Worm (Caenorhabditis elegans) whole organism, L4 larva: Measurements from ENCODE around the gene nlp-11.

Experiments used
- F37D6.2 ChIP-seq: sonication (generic microtip); optimal IDR thresholded peaks from 2 replicates; lab custom pipeline; 2016; ENCODE audit warnings: mild to moderate bottlenecking, missing genetic modification characterization, missing compliant biosample characterization
- R02D3.7 ChIP-seq: fragments of 150-350 bp; sonication (generic microtip); optimal IDR thresholded peaks from 3 replicates; lab custom pipeline; 2014; ENCODE audit warnings: missing biosample characterization, missing genetic modification characterization
- T20F7.1 ChIP-seq: fragments of 200-800 bp; sonication (Bioruptor generic); optimal IDR thresholded peaks from 2 replicates; lab custom pipeline; 2018; ENCODE audit warnings: mild to moderate bottlenecking, missing genetic modification characterization, missing compliant biosample characterization
- T26A8.4 ChIP-seq: fragments of 200-800 bp; sonication (Bioruptor generic); IDR thresholded peaks from 2 replicates; pipeline ENCODE4 v1.3.6; 2022; ENCODE audit warnings: missing genetic modification characterization, missing compliant biosample characterization
- Y105C5A.15 ChIP-seq: fragments of 200-800 bp; sonication (Bioruptor generic); IDR thresholded peaks from 2 replicates; pipeline ENCODE4 v1.3.6; 2022; ENCODE audit warnings: missing genetic modification characterization, missing compliant biosample characterization
- Y48G9A.11 ChIP-seq: fragments of 200-800 bp; sonication (Bioruptor generic); IDR thresholded peaks from 2 replicates; pipeline ENCODE4 v1.3.6; 2022; ENCODE audit warnings: missing genetic modification reagents, missing genetic modification characterization, missing compliant biosample characterization
- ZK546.5 ChIP-seq, 2 experiments: sonication (generic microtip); optimal IDR thresholded peaks; 2 replicates each; lab custom pipeline; 2017; ENCODE audit warnings: missing biosample characterization in 2 of 2, missing genetic modification characterization in 2 of 2
- aha-1 ChIP-seq: fragments of 150-350 bp; peaks from one replicate; lab custom pipeline; 2014; ENCODE audit warnings: missing biosample characterization, missing genetic modification characterization
- ama-1 ChIP-seq: fragments of 150-350 bp; optimal IDR thresholded peaks from 2 replicates; lab custom pipeline; 2014; ENCODE audit warnings: inconsistent platforms, mixed read lengths
- attf-4 ChIP-seq: sonication (generic microtip); optimal IDR thresholded peaks from 3 replicates; lab custom pipeline; 2017; ENCODE audit warnings: missing biosample characterization, missing genetic modification characterization
- ceh-82 ChIP-seq: sonication (generic microtip); optimal IDR thresholded peaks from 2 replicates; lab custom pipeline; 2017; ENCODE audit warnings: missing biosample characterization, missing genetic modification characterization
- daf-16 ChIP-seq, 3 experiments: sonication (generic microtip); optimal IDR thresholded peaks; 2 replicates each; lab custom pipeline; 2016 to 2017; ENCODE audit warnings: missing genetic modification characterization in 3 of 3, missing genetic modification reagents in 3 of 3, mild to moderate bottlenecking in 2 of 3, missing compliant biosample characterization in 2 of 3, missing biosample characterization in 1 of 3, moderate library complexity in 1 of 3
- daf-8 ChIP-seq: fragments of 200-800 bp; sonication (Bioruptor generic); IDR thresholded peaks from 2 replicates; pipeline ENCODE4 v1.3.6; 2022; ENCODE audit warnings: missing genetic modification characterization, missing compliant biosample characterization
- dmd-6 ChIP-seq: fragments of 200-800 bp; sonication (Bioruptor generic); IDR thresholded peaks from 2 replicates; pipeline ENCODE4 v1.3.6; 2022; ENCODE audit warnings: missing genetic modification reagents, missing genetic modification characterization, missing compliant biosample characterization
- dmd-8 ChIP-seq: fragments of 200-800 bp; sonication (Bioruptor generic); IDR thresholded peaks from 2 replicates; pipeline ENCODE4 v1.3.6; 2022; ENCODE audit warnings: missing genetic modification characterization, missing compliant biosample characterization
- dpl-1 ChIP-seq: fragments of 150-350 bp; optimal IDR thresholded peaks from 2 replicates; lab custom pipeline; 2014; ENCODE audit warnings: missing biosample characterization, missing genetic modification reagents, missing genetic modification characterization
- dve-1 ChIP-seq: sonication (generic microtip); optimal IDR thresholded peaks from 2 replicates; lab custom pipeline; 2017; ENCODE audit warnings: antibody characterized with exemption, mild to moderate bottlenecking, missing genetic modification characterization, missing compliant biosample characterization; ENCODE audit not compliant: insufficient read depth
- fkh-10 ChIP-seq: fragments of 150-350 bp; optimal IDR thresholded peaks from 2 replicates; lab custom pipeline; 2014; ENCODE audit warnings: missing biosample characterization, missing genetic modification reagents, missing genetic modification characterization
- fos-1 ChIP-seq: fragments of 150-350 bp; optimal IDR thresholded peaks from 2 replicates; lab custom pipeline; 2014; ENCODE audit warnings: missing biosample characterization, missing genetic modification characterization
- hif-1 ChIP-seq, 2 experiments: sonication (generic microtip); optimal IDR thresholded peaks; 2 replicates each; lab custom pipeline; 2016 to 2017; ENCODE audit warnings: missing compliant biosample characterization in 2 of 2, missing genetic modification characterization in 2 of 2, missing genetic modification reagents in 2 of 2, missing genotype in 2 of 2, mild to moderate bottlenecking in 1 of 2
- jun-1 ChIP-seq: fragments of 150-350 bp; optimal IDR thresholded peaks from 2 replicates; lab custom pipeline; 2014; ENCODE audit warnings: missing biosample characterization, missing genetic modification reagents, missing genetic modification characterization
- lin-39 ChIP-seq: fragments of 150-350 bp; optimal IDR thresholded peaks from 2 replicates; lab custom pipeline; 2014; ENCODE audit warnings: missing biosample characterization, missing genetic modification reagents, missing genetic modification characterization
- lsy-2 ChIP-seq, 2 experiments: fragments of 150-350 bp in 1 of 2; sonication (generic microtip) in 1 of 2; optimal IDR thresholded peaks; 2 replicates each; lab custom pipeline; 2014 to 2017; ENCODE audit warnings: missing biosample characterization in 2 of 2, missing genetic modification characterization in 2 of 2
- mep-1 ChIP-seq: fragments of 150-350 bp; sonication (generic microtip); optimal IDR thresholded peaks from 3 replicates; lab custom pipeline; 2014; ENCODE audit warnings: missing biosample characterization, missing genetic modification characterization
- mes-2 ChIP-seq: sonication (generic microtip); optimal IDR thresholded peaks from 2 replicates; lab custom pipeline; 2016; ENCODE audit warnings: missing genotype, mild to moderate bottlenecking, missing genetic modification characterization, missing compliant biosample characterization; ENCODE audit not compliant: poor library complexity, severe bottlenecking
- nhr-10 ChIP-seq: fragments of 150-350 bp; optimal IDR thresholded peaks from 2 replicates; lab custom pipeline; 2014; ENCODE audit warnings: missing biosample characterization, missing genetic modification characterization
- nhr-102 ChIP-seq: sonication (generic microtip); optimal IDR thresholded peaks from 2 replicates; lab custom pipeline; 2016; ENCODE audit warnings: mild to moderate bottlenecking, missing genetic modification characterization, moderate library complexity, missing compliant biosample characterization
- nhr-11 ChIP-seq: fragments of 150-350 bp; optimal IDR thresholded peaks from 2 replicates; lab custom pipeline; 2014; ENCODE audit warnings: missing biosample characterization, missing genetic modification characterization
- nhr-28 ChIP-seq: fragments of 150-350 bp; optimal IDR thresholded peaks from 2 replicates; lab custom pipeline; 2014; ENCODE audit warnings: missing biosample characterization, missing genetic modification characterization
- nhr-42 ChIP-seq: fragments of 200-800 bp; sonication (Bioruptor generic); IDR thresholded peaks from 2 replicates; pipeline ENCODE4 v1.3.6; 2022; ENCODE audit warnings: missing genetic modification characterization, missing compliant biosample characterization
- nhr-77 ChIP-seq: fragments of 150-350 bp; optimal IDR thresholded peaks from 2 replicates; lab custom pipeline; 2014; ENCODE audit warnings: missing biosample characterization, missing genetic modification characterization
- pqm-1 ChIP-seq: sonication (generic microtip); optimal IDR thresholded peaks from 2 replicates; lab custom pipeline; 2017; ENCODE audit warnings: missing biosample characterization, missing genetic modification characterization
- rbr-2 ChIP-seq: sonication (generic microtip); optimal IDR thresholded peaks from 2 replicates; lab custom pipeline; 2016; ENCODE audit warnings: missing genotype, missing genetic modification characterization, missing compliant biosample characterization
- sdz-12 ChIP-seq: fragments of 200-800 bp; sonication (Bioruptor generic); optimal IDR thresholded peaks from 2 replicates; lab custom pipeline; 2018; ENCODE audit warnings: mild to moderate bottlenecking, missing genetic modification characterization, missing compliant biosample characterization
- spr-1 ChIP-seq: sonication (generic microtip); optimal IDR thresholded peaks from 2 replicates; lab custom pipeline; 2016; ENCODE audit warnings: mild to moderate bottlenecking, missing genetic modification characterization, missing compliant biosample characterization
- spr-3 ChIP-seq: fragments of 200-800 bp; sonication (Bioruptor generic); optimal IDR thresholded peaks from 2 replicates; lab custom pipeline; 2018; ENCODE audit warnings: mild to moderate bottlenecking, missing genetic modification characterization, missing compliant biosample characterization
- tag-97 ChIP-seq: fragments of 200-800 bp; sonication (Bioruptor generic); IDR thresholded peaks from 2 replicates; pipeline ENCODE4 v1.3.6; 2022; ENCODE audit warnings: missing genetic modification characterization, missing compliant biosample characterization
- tra-1 ChIP-seq: fragments of 200-800 bp; sonication (Bioruptor generic); IDR thresholded peaks from 2 replicates; pipeline ENCODE4 v1.3.6; 2022; ENCODE audit warnings: missing genetic modification reagents, missing genetic modification characterization, missing compliant biosample characterization
- unc-39 ChIP-seq: sonication (generic microtip); optimal IDR thresholded peaks from 2 replicates; lab custom pipeline; 2017; ENCODE audit warnings: missing biosample characterization, missing genetic modification characterization
- unc-62 ChIP-seq, 3 experiments: fragments of 150-350 bp in 1 of 3; sonication (generic microtip); optimal IDR thresholded peaks in 2 of 3; peaks in 1 of 3; 1 replicate in 1 of 3; 2 replicates in 2 of 3; lab custom pipeline; 2014 to 2017; ENCODE audit warnings: missing biosample characterization in 3 of 3, missing genetic modification characterization in 3 of 3, missing genetic modification reagents in 3 of 3, missing genotype in 1 of 3
- zfp-2 ChIP-seq: sonication (generic microtip); optimal IDR thresholded peaks from 2 replicates; lab custom pipeline; 2016; ENCODE audit warnings: mild to moderate bottlenecking, missing genetic modification characterization, missing compliant biosample characterization
- zfp-3 ChIP-seq: fragments of 200-800 bp; sonication (Bioruptor generic); conservative IDR thresholded peaks from 2 replicates; pipeline ENCODE4 v1.3.6; 2022; ENCODE audit warnings: missing genetic modification reagents, missing genetic modification characterization, missing compliant biosample characterization
- zip-11 ChIP-seq: fragments of 200-800 bp; sonication (Bioruptor generic); IDR thresholded peaks from 2 replicates; pipeline ENCODE4 v1.3.6; 2022; ENCODE audit warnings: missing genetic modification characterization, missing compliant biosample characterization
- ztf-7 ChIP-seq: fragments of 150-350 bp; optimal IDR thresholded peaks from 2 replicates; lab custom pipeline; 2014; ENCODE audit warnings: missing biosample characterization, missing genetic modification characterization

Gene nlp-11

DNA sequence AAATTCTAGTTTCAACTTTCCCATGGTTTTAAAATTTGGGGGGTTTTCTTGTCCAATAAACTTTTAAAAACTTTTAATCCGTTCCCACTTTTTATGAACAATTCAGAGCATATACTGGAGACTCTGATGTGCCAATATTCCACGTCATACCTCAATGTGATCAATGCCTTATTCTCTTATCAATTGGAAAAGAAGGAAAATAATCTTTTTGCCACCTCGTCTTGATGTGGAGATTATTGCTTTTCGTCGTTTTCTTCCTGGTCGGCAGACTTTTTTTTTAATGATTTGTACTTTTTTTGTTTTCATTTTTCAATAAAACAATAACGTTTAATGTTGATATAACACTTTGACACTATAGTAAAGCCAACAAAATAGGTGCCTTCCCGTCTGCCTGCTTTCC, 14.3 kb downstream of the nlp-11 start:
- TF ChIP-seq fos-1 (no peak), pqm-1 (tag; lab: Kevin White, UChicago) (peak; percentile 90), attf-4 (no peak), nhr-77 (tag; lab: Kevin White, UChicago) (peak; percentile 7), nhr-28 (peak; percentile 5), dve-1 (tag; lab: Kevin White, UChicago) (peak; percentile 56), tag-97 (GFP tag; lab: Robert Waterston, UW) (no peak), daf-16 (GFP tag; optimal IDR thresholded peaks at IDR 0.05; lab: Kevin White, UChicago) (no peak), daf-16 (tag; optimal IDR thresholded peaks at IDR 0.05; lab: Kevin White, UChicago) (peak; percentile 24), T26A8.4 (GFP tag; lab: Robert Waterston, UW) (no peak), dmd-6 (peak; percentile 19; the same call in 1 of the 2 replicates), spr-1 (no peak), lsy-2 (tag; optimal IDR thresholded peaks at IDR 0.05; lab: Kevin White, UChicago) (peak in 1 of 2 experiments; percentile 21), lin-39 (tag; lab: Kevin White, UChicago) (no peak), zfp-2 (tag; lab: Kevin White, UChicago) (no peak), spr-3 (GFP tag; lab: Kevin White, UChicago) (no peak), nhr-42 (GFP tag; lab: Robert Waterston, UW) (no peak)

DNA sequence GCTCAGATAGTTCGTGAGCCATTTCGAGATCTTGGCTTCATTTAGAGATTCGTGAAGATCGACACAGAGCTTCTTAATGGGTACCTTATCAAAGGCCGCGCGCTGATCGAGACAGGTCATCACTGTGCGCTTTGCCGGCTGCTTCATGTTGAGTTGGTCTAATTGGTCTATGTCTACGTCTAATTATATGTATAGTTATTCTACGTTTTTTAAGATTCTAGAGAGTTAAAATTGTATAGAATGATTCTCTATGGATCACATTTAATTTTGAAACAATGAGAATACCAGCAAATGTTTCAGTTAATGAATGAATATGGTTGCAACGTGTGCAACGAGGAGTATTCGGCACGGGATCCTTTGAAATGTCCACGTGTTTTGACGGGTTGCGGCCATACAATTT, 17.1 kb downstream of the nlp-11 start, which contains the start of gene arc-1:
Gene arc-1, plus strand, starts transcription at position 301 of the 400 bp plus-strand sequence.
- TF ChIP-seq zfp-2 (tag; lab: Kevin White, UChicago) (no peak), tra-1 (GFP tag; lab: Robert Waterston, UW) (no peak), Y105C5A.15 (GFP tag; lab: Robert Waterston, UW) (no peak), daf-8 (GFP tag; lab: Robert Waterston, UW) (no peak), nhr-28 (no peak), tag-97 (GFP tag; lab: Robert Waterston, UW) (no peak), unc-39 (tag; lab: Kevin White, UChicago) (no peak), dmd-8 (GFP tag; lab: Robert Waterston, UW) (no peak), fkh-10 (GFP tag; lab: Kevin White, UChicago) (no peak), ceh-82 (tag; lab: Kevin White, UChicago) (no peak), dmd-6 (no peak), zip-11 (no peak), rbr-2 (tag; lab: Kevin White, UChicago) (no peak), zfp-3 (no peak), ZK546.5 (tag; optimal IDR thresholded peaks at IDR 0.05; lab: Kevin White, UChicago) (no peak), hif-1 (tag; optimal IDR thresholded peaks at IDR 0.05; lab: Kevin White, UChicago) (no peak), nhr-10 (tag; lab: Kevin White, UChicago) (no peak), mep-1 (tag; lab: Kevin White, UChicago) (no peak), sdz-12 (GFP tag; lab: Kevin White, UChicago) (no peak)

DNA sequence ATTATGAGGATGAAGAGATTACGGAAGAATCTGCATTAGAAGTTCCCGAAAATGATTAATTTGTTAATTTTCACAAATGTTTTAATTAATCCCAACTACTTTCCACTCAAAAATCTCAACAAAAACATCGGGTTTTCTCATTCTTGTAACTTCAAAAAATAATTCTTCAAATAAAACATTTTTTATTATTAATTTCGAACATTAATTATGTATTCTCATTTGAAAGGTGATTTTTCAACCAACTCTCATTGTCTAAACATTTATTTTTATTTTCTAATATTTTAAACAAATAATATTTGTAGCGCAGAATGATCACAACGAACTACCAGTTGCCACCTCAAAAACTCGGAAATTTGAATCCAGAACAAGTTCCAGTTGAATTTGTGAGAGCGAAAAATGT, 20.4 kb downstream of the nlp-11 start, which contains the start of gene ZK1320.7:
Gene ZK1320.7, plus strand, starts transcription at position 301 of the 400 bp plus-strand sequence.
- TF ChIP-seq mep-1 (tag; lab: Kevin White, UChicago), result no peak
- TF ChIP-seq tag-97 (GFP tag; lab: Robert Waterston, UW), result no peak
- TF ChIP-seq ztf-7 (tag; lab: Kevin White, UChicago), result no peak
- TF ChIP-seq F37D6.2, result no peak

DNA sequence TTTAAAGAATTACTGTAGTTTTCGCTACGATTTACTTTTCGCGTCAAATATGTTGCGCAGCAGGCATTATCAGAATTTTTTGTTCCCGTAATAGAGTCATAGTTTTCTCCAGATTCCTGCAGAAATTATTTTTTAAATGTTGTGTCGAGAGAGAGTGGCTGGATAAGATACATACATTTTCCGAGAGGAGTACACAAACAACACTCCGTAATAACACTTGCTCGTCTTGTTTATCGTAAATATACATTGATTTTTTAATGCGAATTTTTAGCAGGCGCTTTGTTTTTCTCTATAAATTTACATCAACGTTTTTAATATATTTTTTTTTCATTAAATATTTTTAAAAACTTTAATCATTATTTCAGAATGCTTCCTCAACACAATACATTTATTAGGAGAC, 22.8 kb downstream of the nlp-11 start, which contains the start of gene taf-8:
Gene taf-8, plus strand, starts transcription at position 360 of the 400 bp plus-strand sequence.
- peak; percentile 60 for TF ChIP-seq mes-2 (tag; lab: Kevin White, UChicago)
- no peak for TF ChIP-seq nhr-102 (tag; lab: Kevin White, UChicago)
- TF ChIP-seq daf-16 (GFP tag; optimal IDR thresholded peaks at IDR 0.05; lab: Kevin White, UChicago), result no peak
- TF ChIP-seq daf-16 (tag; optimal IDR thresholded peaks at IDR 0.05; lab: Kevin White, UChicago), result peak; percentile 42
- peak; percentile 21 for TF ChIP-seq nhr-11 (tag; lab: Kevin White, UChicago)
- peak; percentile 26 for TF ChIP-seq fkh-10 (GFP tag; lab: Kevin White, UChicago)
- peak; percentile 68 for TF ChIP-seq R02D3.7
- peak; percentile 9 for TF ChIP-seq nhr-28
- peak; percentile 78 for TF ChIP-seq aha-1 (tag; lab: Kevin White, UChicago)
- peak; percentile 66 for TF ChIP-seq dpl-1 (GFP tag; lab: Kevin White, UChicago)
- TF ChIP-seq unc-62 (GFP tag; optimal IDR thresholded peaks at IDR 0.05 in 1 of 2; lab: Kevin White, UChicago), result peak in 1 of 2 experiments; percentile 59
- no peak for TF ChIP-seq unc-62 (tag; optimal IDR thresholded peaks at IDR 0.05; lab: Kevin White, UChicago)
- peak; percentile 98 for TF ChIP-seq Y48G9A.11
- peak; percentile 97 for TF ChIP-seq T20F7.1
- no peak for TF ChIP-seq nhr-10 (tag; lab: Kevin White, UChicago)
- TF ChIP-seq jun-1 (tag; lab: Kevin White, UChicago), result no peak
- no peak for TF ChIP-seq ama-1 (lab: Kevin White, UChicago)
- peak in 1 of 2 experiments; percentile 82 for TF ChIP-seq lsy-2 (tag; optimal IDR thresholded peaks at IDR 0.05; lab: Kevin White, UChicago)
- TF ChIP-seq, all 104 proteins: peak for 12
